Worm (Caenorhabditis elegans) whole organism, midembryonic: Measurements from ENCODE around the gene Y14H12A.1.

ENCODE experiments used
- T22C8.4 ChIP-seq: fragments of 200-800 bp; sonication (Bioruptor generic); IDR thresholded peaks from 2 replicates; pipeline ENCODE4 v1.3.6; 2022; ENCODE audit warnings: missing genetic modification characterization, missing compliant biosample characterization
- cog-1 ChIP-seq: sonication (generic microtip); optimal IDR thresholded peaks from 2 replicates; lab custom pipeline; 2016; ENCODE audit warnings: missing genetic modification characterization, missing compliant biosample characterization
- flt-1 ChIP-seq: fragments of 200-800 bp; sonication (Bioruptor generic); IDR thresholded peaks from 2 replicates; pipeline ENCODE4 v1.3.6; 2022; ENCODE audit warnings: missing genetic modification characterization, missing compliant biosample characterization
- klf-2 ChIP-seq: fragments of 200-800 bp; sonication (Bioruptor generic); conservative IDR thresholded peaks from 2 replicates; pipeline ENCODE4 v1.3.6; 2022; ENCODE audit warnings: missing genetic modification reagents, missing genetic modification characterization, missing compliant biosample characterization
- med-1 ChIP-seq: sonication (generic microtip); optimal IDR thresholded peaks from 2 replicates; lab custom pipeline; 2017; ENCODE audit warnings: missing genetic modification characterization, mild to moderate bottlenecking, missing compliant biosample characterization, antibody characterized with exemption, missing genetic modification reagents; ENCODE audit not compliant: insufficient read depth
- ref-1 ChIP-seq: fragments of 200-800 bp; sonication (Bioruptor generic); conservative IDR thresholded peaks from 2 replicates; pipeline ENCODE4 v1.3.6; 2022; ENCODE audit warnings: missing genetic modification reagents, missing genetic modification characterization, missing compliant biosample characterization
- tab-1 ChIP-seq: fragments of 200-800 bp; sonication (Bioruptor generic); IDR thresholded peaks from 2 replicates; pipeline ENCODE4 v1.3.6; 2022; ENCODE audit warnings: missing genetic modification characterization, missing compliant biosample characterization
- ztf-23 ChIP-seq: fragments of 200-800 bp; sonication (Bioruptor generic); IDR thresholded peaks from 2 replicates; pipeline ENCODE4 v1.3.6; 2022; ENCODE audit warnings: missing genetic modification reagents, missing genetic modification characterization, missing compliant biosample characterization
- ztf-29 ChIP-seq: fragments of 200-800 bp; sonication (Bioruptor generic); IDR thresholded peaks from 2 replicates; pipeline ENCODE4 v1.3.6; 2022; ENCODE audit warnings: missing genetic modification reagents, missing genetic modification characterization, missing compliant biosample characterization

Y14H12A.1 gene

ce11 chrII:3992660-3993245, at the start of gene Y14H12A.1:
Gene Y14H12A.1, plus strand, starts transcription at chrII:3993195.
- no peak for TF ChIP-seq cog-1 (tag; lab: Kevin White, UChicago)
- TF ChIP-seq ref-1 (GFP tag; lab: Robert Waterston, UW) = no peak
- no peak for TF ChIP-seq T22C8.4
- TF ChIP-seq klf-2 (GFP tag; lab: Robert Waterston, UW) = no peak
- TF ChIP-seq ztf-23 (GFP tag; lab: Robert Waterston, UW) = no peak
- no peak for TF ChIP-seq ztf-29 (GFP tag; lab: Robert Waterston, UW)
- no peak for TF ChIP-seq med-1 (GFP tag; lab: Kevin White, UChicago)
- no peak for TF ChIP-seq flt-1 (GFP tag; lab: Robert Waterston, UW)
- no peak for TF ChIP-seq tab-1 (GFP tag; lab: Robert Waterston, UW)

- TF ChIP-seq tab-1 (GFP tag; lab: Robert Waterston, UW) (no peak), cog-1 (tag; lab: Kevin White, UChicago) (no peak), ref-1 (GFP tag; lab: Robert Waterston, UW) (no peak), T22C8.4 (no peak), ztf-23 (GFP tag; lab: Robert Waterston, UW) (no peak), med-1 (GFP tag; lab: Kevin White, UChicago) (no peak), flt-1 (GFP tag; lab: Robert Waterston, UW) (no peak), ztf-29 (GFP tag; lab: Robert Waterston, UW) (no peak), klf-2 (GFP tag; lab: Robert Waterston, UW) (no peak)
Observed at ce11 chrII:3947404-3947803, 45.6 kb upstream of the Y14H12A.1 start.

- no peak for TF ChIP-seq flt-1 (GFP tag; lab: Robert Waterston, UW)
- no peak for TF ChIP-seq ref-1 (GFP tag; lab: Robert Waterston, UW)
- TF ChIP-seq T22C8.4 = no peak
- no peak for TF ChIP-seq med-1 (GFP tag; lab: Kevin White, UChicago)
- TF ChIP-seq klf-2 (GFP tag; lab: Robert Waterston, UW) = no peak
- TF ChIP-seq ztf-23 (GFP tag; lab: Robert Waterston, UW) = no peak
- TF ChIP-seq tab-1 (GFP tag; lab: Robert Waterston, UW) = no peak
- TF ChIP-seq cog-1 (tag; lab: Kevin White, UChicago) = no peak
- TF ChIP-seq ztf-29 (GFP tag; lab: Robert Waterston, UW) = no peak
Observed at ce11 chrII:3948507-3948906, 44.5 kb upstream of the Y14H12A.1 start.

ce11 chrII:3950077-3950476, 42.9 kb upstream of the Y14H12A.1 start, which contains the start of gene sea-2:
Gene sea-2, plus strand, starts transcription at chrII:3950377.
- no peak for TF ChIP-seq tab-1 (GFP tag; lab: Robert Waterston, UW)
- TF ChIP-seq ztf-29 (GFP tag; lab: Robert Waterston, UW) = no peak

ce11 chrII:3951354-3951753, 41.6 kb upstream of the Y14H12A.1 start:
- TF ChIP-seq ztf-23 (GFP tag; lab: Robert Waterston, UW) = no peak
- TF ChIP-seq tab-1 (GFP tag; lab: Robert Waterston, UW) = no peak
- TF ChIP-seq ztf-29 (GFP tag; lab: Robert Waterston, UW) = no peak
- TF ChIP-seq med-1 (GFP tag; lab: Kevin White, UChicago) = no peak
- TF ChIP-seq cog-1 (tag; lab: Kevin White, UChicago) = no peak
- TF ChIP-seq ref-1 (GFP tag; lab: Robert Waterston, UW) = no peak
- TF ChIP-seq T22C8.4 = no peak
- no peak for TF ChIP-seq klf-2 (GFP tag; lab: Robert Waterston, UW)
- TF ChIP-seq flt-1 (GFP tag; lab: Robert Waterston, UW) = no peak

- TF ChIP-seq med-1 (GFP tag; lab: Kevin White, UChicago) = no peak
- TF ChIP-seq tab-1 (GFP tag; lab: Robert Waterston, UW) = no peak
- TF ChIP-seq klf-2 (GFP tag; lab: Robert Waterston, UW) = no peak
- no peak for TF ChIP-seq T22C8.4
- TF ChIP-seq cog-1 (tag; lab: Kevin White, UChicago) = no peak
- TF ChIP-seq flt-1 (GFP tag; lab: Robert Waterston, UW) = no peak
- TF ChIP-seq ztf-29 (GFP tag; lab: Robert Waterston, UW) = no peak
- no peak for TF ChIP-seq ref-1 (GFP tag; lab: Robert Waterston, UW)
Observed at ce11 chrII:3952368-3952767, 40.6 kb upstream of the Y14H12A.1 start.

- TF ChIP-seq tab-1 (GFP tag; lab: Robert Waterston, UW) (no peak), T22C8.4 (no peak), ref-1 (GFP tag; lab: Robert Waterston, UW) (no peak), cog-1 (tag; lab: Kevin White, UChicago) (no peak), med-1 (GFP tag; lab: Kevin White, UChicago) (no peak), ztf-29 (GFP tag; lab: Robert Waterston, UW) (no peak), flt-1 (GFP tag; lab: Robert Waterston, UW) (no peak), ztf-23 (GFP tag; lab: Robert Waterston, UW) (no peak), klf-2 (GFP tag; lab: Robert Waterston, UW) (no peak)
Observed at ce11 chrII:3952967-3953366, 40.0 kb upstream of the Y14H12A.1 start.

- no peak for TF ChIP-seq ztf-29 (GFP tag; lab: Robert Waterston, UW)
- no peak for TF ChIP-seq T22C8.4
- no peak for TF ChIP-seq klf-2 (GFP tag; lab: Robert Waterston, UW)
- TF ChIP-seq tab-1 (GFP tag; lab: Robert Waterston, UW) = no peak
- no peak for TF ChIP-seq flt-1 (GFP tag; lab: Robert Waterston, UW)
- TF ChIP-seq ref-1 (GFP tag; lab: Robert Waterston, UW) = no peak
- TF ChIP-seq ztf-23 (GFP tag; lab: Robert Waterston, UW) = no peak
- no peak for TF ChIP-seq cog-1 (tag; lab: Kevin White, UChicago)
- TF ChIP-seq med-1 (GFP tag; lab: Kevin White, UChicago) = no peak
Observed at ce11 chrII:3954018-3954417, 39.0 kb upstream of the Y14H12A.1 start.

ce11 chrII:3954838-3955237, 38.2 kb upstream of the Y14H12A.1 start:
- TF ChIP-seq med-1 (GFP tag; lab: Kevin White, UChicago) (no peak), ref-1 (GFP tag; lab: Robert Waterston, UW) (no peak), ztf-29 (GFP tag; lab: Robert Waterston, UW) (no peak), ztf-23 (GFP tag; lab: Robert Waterston, UW) (no peak), tab-1 (GFP tag; lab: Robert Waterston, UW) (no peak), cog-1 (tag; lab: Kevin White, UChicago) (no peak)
